Fruit fly (Drosophila melanogaster): ENCODE results near the gene ear.

ear gene

DNA sequence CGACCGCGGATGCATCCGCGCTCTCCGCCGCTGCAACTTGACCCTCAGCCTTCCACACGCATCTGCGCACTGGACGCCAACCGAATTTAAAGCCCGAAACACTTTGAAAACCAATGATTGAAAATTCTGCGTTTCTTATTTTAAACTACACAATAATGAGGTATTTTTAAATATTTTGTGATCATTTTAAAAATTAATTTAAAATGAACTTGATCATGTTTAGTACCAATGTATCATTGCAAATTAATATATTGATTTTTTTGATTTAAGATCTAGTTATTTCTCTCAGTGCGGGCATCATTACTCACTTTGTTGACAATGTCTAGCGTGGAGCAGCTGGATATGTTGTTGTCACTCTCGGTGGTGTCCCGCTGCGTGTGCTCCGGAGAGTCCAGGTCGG lies 46.3 kb downstream of the ear start (continued):
- TF ChIP-seq CG2889 (GFP tag; IDR thresholded peaks at IDR 0.05), result no peak
- TF ChIP-seq Dad (GFP tag; optimal IDR thresholded peaks at IDR 0.05), result no peak
- 0 out of 2 replicates have a peak, but pooled peaks have one; percentile 27 for TF ChIP-seq ssp (GFP tag; IDR thresholded peaks at IDR 0.05)
- TF ChIP-seq nmo (GFP tag; optimal IDR thresholded peaks at IDR 0.05), result peak; percentile 31
- TF ChIP-seq Fer1 (GFP tag; optimal IDR thresholded peaks at IDR 0.05), result peak; percentile 59
- TF ChIP-seq da (GFP tag; optimal IDR thresholded peaks at IDR 0.05), result no peak
- TF ChIP-seq Kr (GFP tag; optimal IDR thresholded peaks at IDR 0.05), result no peak
- no peak for TF ChIP-seq CG18011 (GFP tag; optimal IDR thresholded peaks at IDR 0.05)
- TF ChIP-seq CG10979 (tag; optimal IDR thresholded peaks at IDR 0.05), result peak; percentile 44
- peak; percentile 51 for TF ChIP-seq CG14441 (GFP tag; IDR thresholded peaks at IDR 0.05)
- TF ChIP-seq chif (GFP tag; optimal IDR thresholded peaks at IDR 0.05), result no peak
- no peak for TF ChIP-seq Sox100B (GFP tag; optimal IDR thresholded peaks at IDR 0.05)
- TF ChIP-seq CG15696 (tag; optimal IDR thresholded peaks at IDR 0.05), result no peak
- TF ChIP-seq al (GFP tag; IDR thresholded peaks at IDR 0.05), result peak; percentile 33; the same call in 1 of the 2 replicates
- TF ChIP-seq dan (GFP tag; IDR thresholded peaks at IDR 0.05), result no peak
- no peak for TF ChIP-seq br (optimal IDR thresholded peaks at IDR 0.05)
- no peak for TF ChIP-seq pb (GFP tag; optimal IDR thresholded peaks at IDR 0.05)
- TF ChIP-seq slbo (GFP tag; IDR thresholded peaks at IDR 0.05), result peak; percentile 66
- peak; percentile 13 for TF ChIP-seq Meics (GFP tag; optimal IDR thresholded peaks at IDR 0.05)
- TF ChIP-seq CG17359 (tag; optimal IDR thresholded peaks at IDR 0.05), result peak; percentile 45
- TF ChIP-seq CG10462 (GFP tag; optimal IDR thresholded peaks at IDR 0.05), result no peak
- TF ChIP-seq pzg (GFP tag; optimal IDR thresholded peaks at IDR 0.05), result no peak
- TF ChIP-seq cad (GFP tag; optimal IDR thresholded peaks at IDR 0.05), result no peak
- TF ChIP-seq gem (tag; optimal IDR thresholded peaks at IDR 0.05), result peak; percentile 82
- peak; percentile 75 for TF ChIP-seq sens (GFP tag)
- no peak for TF ChIP-seq D19A (tag; optimal IDR thresholded peaks at IDR 0.05)
- TF ChIP-seq Drgx (GFP tag; IDR thresholded peaks at IDR 0.05), result peak; percentile 64
- peak in 1 of 2 experiments; percentile 23 for TF ChIP-seq dpn (GFP tag; optimal IDR thresholded peaks at IDR 0.05)
- no peak for TF ChIP-seq hkb (optimal IDR thresholded peaks at IDR 0.05)
- TF ChIP-seq hkb (GFP tag; IDR thresholded peaks at IDR 0.05), result peak; percentile 63
- peak; percentile 73 for TF ChIP-seq CG7556 (GFP tag; optimal IDR thresholded peaks at IDR 0.05)
- no peak for TF ChIP-seq ftz-f1 (GFP tag; optimal IDR thresholded peaks at IDR 0.05)
- no peak for TF ChIP-seq Dp (GFP tag; optimal IDR thresholded peaks at IDR 0.05)
- peak; percentile 39 for TF ChIP-seq Rfx (GFP tag; IDR thresholded peaks at IDR 0.05)
- no peak for TF ChIP-seq pum (GFP tag; optimal IDR thresholded peaks at IDR 0.05)
- no peak for TF ChIP-seq ac (GFP tag; optimal IDR thresholded peaks at IDR 0.05)
- TF ChIP-seq CG32767 (GFP tag; IDR thresholded peaks at IDR 0.05), result peak; percentile 9; the same call in 1 of the 2 replicates
- TF ChIP-seq CG8388 (GFP tag; optimal IDR thresholded peaks at IDR 0.05), result peak; percentile 64
- no peak for TF ChIP-seq Lpt (GFP tag; optimal IDR thresholded peaks at IDR 0.05)
- TF ChIP-seq gce (GFP tag; IDR thresholded peaks at IDR 0.05), result no peak
- 0 out of 2 replicates have a peak, but pooled peaks have one; percentile 11 for TF ChIP-seq Adf1 (GFP tag; IDR thresholded peaks at IDR 0.05)
- TF ChIP-seq eyg (GFP tag; optimal IDR thresholded peaks at IDR 0.05), result no peak
- no peak for TF ChIP-seq Lhr (GFP tag; optimal IDR thresholded peaks at IDR 0.05)
- no peak for TF ChIP-seq CG7372 (GFP tag; IDR thresholded peaks at IDR 0.05)
- TF ChIP-seq unpg (GFP tag; optimal IDR thresholded peaks at IDR 0.05), result peak; percentile 74
- TF ChIP-seq tna (GFP tag; IDR thresholded peaks at IDR 0.05; ENCODE audit: partially characterized antibody), result no peak
- TF ChIP-seq CG17912 (GFP tag; optimal IDR thresholded peaks at IDR 0.05), result no peak
- no peak for TF ChIP-seq ATbp (GFP tag; optimal IDR thresholded peaks at IDR 0.05)
- TF ChIP-seq E2f2 (GFP tag; IDR thresholded peaks at IDR 0.05), result no peak
- TF ChIP-seq CG3163 (GFP tag; optimal IDR thresholded peaks at IDR 0.05), result no peak
- TF ChIP-seq aop (GFP tag; IDR thresholded peaks at IDR 0.05), result no peak
- TF ChIP-seq wek (GFP tag; optimal IDR thresholded peaks at IDR 0.05), result no peak
- no peak for TF ChIP-seq otp (GFP tag; IDR thresholded peaks at IDR 0.05)
